Worm (Caenorhabditis elegans): ENCODE data around the gene R10E4.6.

Gene R10E4.6

DNA sequence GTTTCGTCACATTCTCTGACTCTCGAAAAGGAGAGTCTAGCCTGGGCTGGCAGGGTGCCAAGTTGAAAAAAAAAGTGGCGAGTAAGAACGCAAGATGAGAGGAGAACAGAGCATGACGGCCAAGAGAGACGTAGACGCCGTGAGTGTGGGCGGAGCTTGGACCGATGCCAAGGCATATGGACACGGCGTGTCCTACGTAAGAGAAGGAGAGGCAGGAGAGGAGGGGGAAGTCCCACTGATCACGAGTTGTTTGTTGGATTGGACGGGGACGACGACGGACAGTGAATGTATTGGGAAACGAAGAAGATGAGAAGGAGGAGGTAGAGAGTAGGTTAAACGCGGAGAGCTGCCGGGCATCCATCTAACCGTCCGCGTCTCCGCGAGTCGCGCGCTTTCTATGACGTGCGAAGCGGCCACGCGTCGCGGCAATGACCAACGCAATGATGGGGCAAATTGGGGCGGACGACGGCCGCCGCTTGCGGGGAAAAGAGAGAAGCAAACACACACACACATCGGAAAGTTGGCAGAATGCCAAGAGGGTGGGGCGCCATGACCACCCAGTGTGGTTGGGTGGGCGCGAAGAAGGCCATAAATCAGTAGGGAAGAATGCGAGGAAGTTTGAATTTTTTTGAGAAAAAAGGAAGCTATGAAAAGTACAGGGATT lies 11.1 kb upstream of the R10E4.6 start (continued):
- TF ChIP-seq athp-1 (tag; optimal IDR thresholded peaks at IDR 0.05) (peak; percentile 96), ama-1 (optimal IDR thresholded peaks at IDR 0.05) (no peak), ama-1 (GFP tag; optimal IDR thresholded peaks at IDR 0.05) (no peak), bed-1 (GFP tag; IDR thresholded peaks at IDR 0.05) (0 out of 2 replicates have a peak, but pooled peaks have one; percentile 20), snpc-1.3 (tag; optimal IDR thresholded peaks at IDR 0.05; ENCODE audit: insufficient read depth) (no peak), mel-28 (tag; optimal IDR thresholded peaks at IDR 0.05; ENCODE audit: borderline replicate concordance) (no peak), madf-6 (GFP tag; IDR thresholded peaks at IDR 0.05) (no peak), K11D2.4 (GFP tag; IDR thresholded peaks at IDR 0.05) (peak; percentile 96), repo-1 (tag; optimal IDR thresholded peaks at IDR 0.05) (peak; percentile 94), aptf-3 (GFP tag; IDR thresholded peaks at IDR 0.05) (0 out of 2 replicates have a peak, but pooled peaks have one; percentile 23), lag-1 (GFP tag; IDR thresholded peaks at IDR 0.05) (peak; percentile 91; the same call in 1 of the 2 replicates), F55B11.4 (tag; optimal IDR thresholded peaks at IDR 0.05; ENCODE audit: borderline replicate concordance, insufficient read depth) (no peak), mcd-1 (GFP tag; IDR thresholded peaks at IDR 0.05) (peak; percentile 90), Y67H2A.10 (GFP tag; conservative IDR thresholded peaks at IDR 0.05) (no peak; the same call in 1 of the 2 replicates), tbx-9 (tag; optimal IDR thresholded peaks at IDR 0.05; ENCODE audit: borderline replicate concordance) (no peak), hmg-1.2 (GFP tag; IDR thresholded peaks at IDR 0.05) (peak; percentile 92), F39B2.1 (GFP tag; IDR thresholded peaks at IDR 0.05) (no peak), nhr-90 (tag; optimal IDR thresholded peaks at IDR 0.05) (peak; percentile 89), dpl-1 (GFP tag; optimal IDR thresholded peaks at IDR 0.05) (no peak), F37B4.10 (GFP tag; IDR thresholded peaks at IDR 0.05) (no peak), B0261.1 (tag; optimal IDR thresholded peaks at IDR 0.05) (peak; percentile 25), C06A6.2 (GFP tag; conservative IDR thresholded peaks at IDR 0.05) (peak; percentile 99), F33H1.4 (GFP tag; IDR thresholded peaks at IDR 0.05) (peak; percentile 31), hlh-26 (GFP tag; conservative IDR thresholded peaks at IDR 0.05) (no peak), lsl-1 (GFP tag; optimal IDR thresholded peaks at IDR 0.05) (no peak), F23B12.7 (tag; optimal IDR thresholded peaks at IDR 0.05; ENCODE audit: insufficient read depth) (no peak), F10E7.11 (tag; optimal IDR thresholded peaks at IDR 0.05) (peak; percentile 68), aptf-2 (GFP tag; conservative IDR thresholded peaks at IDR 0.05) (0 out of 2 replicates have a peak, but pooled peaks have one; percentile 31), rcor-1 (GFP tag; IDR thresholded peaks at IDR 0.05) (peak; percentile 79), rpc-1 (optimal IDR thresholded peaks at IDR 0.05) (no peak), rpc-1 (tag; optimal IDR thresholded peaks at IDR 0.05) (no peak), akir-1 (GFP tag; optimal IDR thresholded peaks at IDR 0.05) (peak; percentile 61), ztf-3 (GFP tag; optimal IDR thresholded peaks at IDR 0.05) (peak; percentile 93), nfya-2 (GFP tag; IDR thresholded peaks at IDR 0.05) (no peak), attf-3 (GFP tag; conservative IDR thresholded peaks at IDR 0.05) (no peak), pha-4 (tag; optimal IDR thresholded peaks at IDR 0.05) (peak; percentile 26), F22D6.2 (tag; optimal IDR thresholded peaks at IDR 0.05) (peak; percentile 96), Y95B8A.8 (GFP tag; IDR thresholded peaks at IDR 0.05) (peak; percentile 67; the same call in 1 of the 2 replicates), him-1 (tag; optimal IDR thresholded peaks at IDR 0.05) (no peak), ceh-100 (GFP tag; IDR thresholded peaks at IDR 0.05) (peak; percentile 78), efl-1 (GFP tag; optimal IDR thresholded peaks at IDR 0.05) (no peak), unc-130 (GFP tag; optimal IDR thresholded peaks at IDR 0.05) (peak; percentile 4), egl-18 (GFP tag; IDR thresholded peaks at IDR 0.05) (peak; percentile 73; the same call in 1 of the 2 replicates), ceh-79 (tag; optimal IDR thresholded peaks at IDR 0.05) (no peak), Y53F4B.3 (GFP tag; IDR thresholded peaks at IDR 0.05) (no peak), nhr-27 (tag; optimal IDR thresholded peaks at IDR 0.05) (no peak), T26A5.8 (tag; optimal IDR thresholded peaks at IDR 0.05) (no peak)

Data from whole organism, young adult.